Worm (Caenorhabditis elegans): Measurements from ENCODE around the gene T27A8.7.

Gene T27A8.7

ce11 chrX:16024558-16024957, 30.8 kb upstream of the T27A8.7 start (continued):
- TF ChIP-seq zag-1 (tag; optimal IDR thresholded peaks at IDR 0.05) (peak; percentile 84), nhr-11 (tag; optimal IDR thresholded peaks at IDR 0.05) (no peak), R02D3.7 (tag; optimal IDR thresholded peaks at IDR 0.05) (no peak), crh-2 (tag; optimal IDR thresholded peaks at IDR 0.05) (peak; percentile 81), nhr-77 (tag; optimal IDR thresholded peaks at IDR 0.05) (no peak), lsy-2 (tag; optimal IDR thresholded peaks at IDR 0.05) (peak in 1 of 2 experiments; percentile 78), nhr-12 (tag; optimal IDR thresholded peaks at IDR 0.05) (no peak), F13H6.1 (tag; optimal IDR thresholded peaks at IDR 0.05) (peak; percentile 91), peb-1 (tag; optimal IDR thresholded peaks at IDR 0.05) (no peak)

- TF ChIP-seq sem-4 (tag; optimal IDR thresholded peaks at IDR 0.05), result no peak
- no peak for TF ChIP-seq crh-2 (tag; optimal IDR thresholded peaks at IDR 0.05)
Observed at ce11 chrX:16028980-16029379, 26.4 kb upstream of the T27A8.7 start.

ce11 chrX:16030506-16030905, 24.8 kb upstream of the T27A8.7 start, which contains the start of gene mboa-1:
Gene mboa-1, plus strand, starts transcription at chrX:16030806.
- TF ChIP-seq dmd-4 (tag; optimal IDR thresholded peaks at IDR 0.05), result no peak
- TF ChIP-seq ztf-1 (GFP tag; conservative IDR thresholded peaks at IDR 0.05), result no peak
- TF ChIP-seq crh-2 (tag; optimal IDR thresholded peaks at IDR 0.05), result no peak
- no peak for TF ChIP-seq lin-11 (tag; optimal IDR thresholded peaks at IDR 0.05)
- TF ChIP-seq fos-1 (tag; optimal IDR thresholded peaks at IDR 0.05), result no peak
- TF ChIP-seq ztf-4 (tag; optimal IDR thresholded peaks at IDR 0.05), result no peak
- no peak for TF ChIP-seq Y55F3AM.14 (GFP tag; optimal IDR thresholded peaks at IDR 0.05)
- no peak for TF ChIP-seq snpc-4 (tag; optimal IDR thresholded peaks at IDR 0.05)
- TF ChIP-seq egl-27 (tag; optimal IDR thresholded peaks at IDR 0.05), result no peak
- no peak for TF ChIP-seq ceh-82 (tag; optimal IDR thresholded peaks at IDR 0.05)
- TF ChIP-seq sma-9 (GFP tag; optimal IDR thresholded peaks at IDR 0.05), result no peak
- TF ChIP-seq sma-9 (tag; optimal IDR thresholded peaks at IDR 0.05), result no peak
- TF ChIP-seq nhr-6 (tag; optimal IDR thresholded peaks at IDR 0.05), result no peak
- TF ChIP-seq nhr-129 (tag; optimal IDR thresholded peaks at IDR 0.05), result no peak
- TF ChIP-seq nhr-25 (tag; optimal IDR thresholded peaks at IDR 0.05), result no peak
- TF ChIP-seq aly-2 (tag; optimal IDR thresholded peaks at IDR 0.05), result no peak
- no peak for TF ChIP-seq unc-62 (GFP tag; optimal IDR thresholded peaks at IDR 0.05)

ce11 chrX:16039173-16039572, 16.2 kb upstream of the T27A8.7 start:
- no peak for TF ChIP-seq F13H6.1 (tag; optimal IDR thresholded peaks at IDR 0.05)
- no peak for TF ChIP-seq mbf-1 (tag; optimal IDR thresholded peaks at IDR 0.05)
- no peak for TF ChIP-seq nhr-11 (tag; optimal IDR thresholded peaks at IDR 0.05)
- TF ChIP-seq crh-2 (tag; optimal IDR thresholded peaks at IDR 0.05), result no peak
- TF ChIP-seq fos-1 (tag; optimal IDR thresholded peaks at IDR 0.05), result peak; percentile 5

ce11 chrX:16040207-16040716, 15.1 kb upstream of the T27A8.7 start, which contains the start of gene B0395.3:
Gene B0395.3, minus strand, starts transcription at chrX:16040257.
- TF ChIP-seq gmeb-1 (tag; optimal IDR thresholded peaks at IDR 0.05) (no peak), egl-27 (tag; optimal IDR thresholded peaks at IDR 0.05) (peak; percentile 0), dmd-4 (tag; optimal IDR thresholded peaks at IDR 0.05) (no peak), F13H6.1 (tag; optimal IDR thresholded peaks at IDR 0.05) (peak; percentile 62), lin-13 (GFP tag; optimal IDR thresholded peaks at IDR 0.05) (no peak), nhr-23 (tag; optimal IDR thresholded peaks at IDR 0.05) (no peak), lin-39 (tag; optimal IDR thresholded peaks at IDR 0.05) (no peak), ztf-1 (GFP tag; conservative IDR thresholded peaks at IDR 0.05) (no peak), C34F6.9 (tag; optimal IDR thresholded peaks at IDR 0.05) (peak; percentile 25), nhr-25 (tag; optimal IDR thresholded peaks at IDR 0.05) (peak; percentile 49), crh-2 (tag; optimal IDR thresholded peaks at IDR 0.05) (peak; percentile 22), snpc-4 (tag; optimal IDR thresholded peaks at IDR 0.05) (no peak), mbf-1 (tag; optimal IDR thresholded peaks at IDR 0.05) (no peak), elt-1 (tag; optimal IDR thresholded peaks at IDR 0.05) (no peak), blmp-1 (tag; optimal IDR thresholded peaks at IDR 0.05; ENCODE audit: insufficient read depth) (peak; percentile 61), sma-9 (GFP tag; optimal IDR thresholded peaks at IDR 0.05) (peak; percentile 54), sma-9 (tag; optimal IDR thresholded peaks at IDR 0.05) (no peak), skn-1 (tag; optimal IDR thresholded peaks at IDR 0.05) (no peak), R02D3.7 (tag; optimal IDR thresholded peaks at IDR 0.05) (no peak), unc-62 (GFP tag; optimal IDR thresholded peaks at IDR 0.05) (no peak), sma-3 (GFP tag; optimal IDR thresholded peaks at IDR 0.05) (no peak), elt-3 (tag; optimal IDR thresholded peaks at IDR 0.05) (no peak), ceh-82 (tag; optimal IDR thresholded peaks at IDR 0.05) (no peak), ama-1 (optimal IDR thresholded peaks at IDR 0.05) (no peak), nhr-10 (tag; optimal IDR thresholded peaks at IDR 0.05) (no peak), nhr-21 (tag; optimal IDR thresholded peaks at IDR 0.05) (no peak), alr-1 (tag; optimal IDR thresholded peaks at IDR 0.05) (no peak), sem-4 (tag; optimal IDR thresholded peaks at IDR 0.05) (no peak), ztf-11 (tag; optimal IDR thresholded peaks at IDR 0.05) (no peak), unc-55 (GFP tag; optimal IDR thresholded peaks at IDR 0.05) (no peak), Y55F3AM.14 (GFP tag; optimal IDR thresholded peaks at IDR 0.05) (no peak), nhr-12 (tag; optimal IDR thresholded peaks at IDR 0.05) (no peak), lin-11 (tag; optimal IDR thresholded peaks at IDR 0.05) (peak; percentile 13), nhr-237 (tag; optimal IDR thresholded peaks at IDR 0.05) (no peak), peb-1 (tag; optimal IDR thresholded peaks at IDR 0.05) (no peak), nhr-77 (tag; optimal IDR thresholded peaks at IDR 0.05) (no peak)
